Fruit fly (Drosophila melanogaster) whole organism, embryonic: Measurements from ENCODE around the gene Mo25.

Source experiments
- BtbVII ChIP-seq: fragments of 200-800 bp; sonication (Bioruptor generic); optimal IDR thresholded peaks from 3 replicates; lab custom pipeline; 2017; ENCODE audit warnings: missing biosample characterization, mild to moderate bottlenecking, missing genetic modification characterization
- CG10267 ChIP-seq: fragments of 200-800 bp; sonication (Bioruptor generic); optimal IDR thresholded peaks from 2 replicates; lab custom pipeline; 2018; ENCODE audit warnings: missing biosample characterization, mild to moderate bottlenecking, missing genetic modification characterization, moderate library complexity
- CG10321 ChIP-seq: fragments of 200-800 bp; sonication (Bioruptor generic); IDR thresholded peaks from 2 replicates; pipeline ENCODE4 v1.3.6; 2022; ENCODE audit warnings: missing biosample characterization, missing genetic modification characterization
- CG12744 ChIP-seq: fragments of 200-800 bp; sonication (Bioruptor generic); optimal IDR thresholded peaks from 2 replicates; lab custom pipeline; 2016; ENCODE audit warnings: missing biosample characterization, missing genetic modification characterization
- CG12942 ChIP-seq: fragments of 200-800 bp; sonication (Bioruptor generic); optimal IDR thresholded peaks from 3 replicates; lab custom pipeline; 2016; ENCODE audit warnings: missing biosample characterization, missing genetic modification characterization
- CG14667 ChIP-seq: fragments of 200-800 bp; sonication (Bioruptor generic); IDR thresholded peaks from 2 replicates; pipeline ENCODE4 v1.3.6; 2022; ENCODE audit warnings: missing biosample characterization, missing genetic modification characterization
- CG1602 ChIP-seq: fragments of 200-800 bp; sonication (Bioruptor generic); optimal IDR thresholded peaks from 3 replicates; lab custom pipeline; 2016; ENCODE audit warnings: missing biosample characterization, missing genetic modification characterization
- CG1647 ChIP-seq: fragments of 200-800 bp; sonication (Bioruptor generic); optimal IDR thresholded peaks from 3 replicates; lab custom pipeline; 2016; ENCODE audit warnings: missing biosample characterization, missing genetic modification characterization
- CG18262 ChIP-seq: fragments of 200-800 bp; optimal IDR thresholded peaks from 3 replicates; lab custom pipeline; 2019; ENCODE audit warnings: missing biosample characterization, mild to moderate bottlenecking, missing genetic modification characterization, moderate library complexity
- CG33557 ChIP-seq: fragments of 200-800 bp; sonication (Bioruptor generic); optimal IDR thresholded peaks from 2 replicates; lab custom pipeline; 2019; ENCODE audit warnings: missing biosample characterization, mild to moderate bottlenecking, missing genetic modification characterization, moderate library complexity
- CG4707 ChIP-seq: fragments of 200-800 bp; sonication (Bioruptor generic); optimal IDR thresholded peaks from 2 replicates; lab custom pipeline; 2018; ENCODE audit warnings: missing biosample characterization, mild to moderate bottlenecking, missing genetic modification characterization, moderate library complexity
- CG7556 ChIP-seq: fragments of 200-800 bp; sonication (Bioruptor generic); optimal IDR thresholded peaks from 2 replicates; lab custom pipeline; 2017; ENCODE audit warnings: missing biosample characterization, mild to moderate bottlenecking, missing genetic modification characterization
- CG8944 ChIP-seq: fragments of 200-800 bp; sonication (Bioruptor generic); optimal IDR thresholded peaks from 3 replicates; lab custom pipeline; 2016; ENCODE audit warnings: missing biosample characterization, missing genetic modification characterization
- Camta ChIP-seq: fragments of 200-800 bp; sonication (Bioruptor generic); optimal IDR thresholded peaks from 2 replicates; lab custom pipeline; 2016; ENCODE audit warnings: missing biosample characterization, missing genetic modification characterization
- D ChIP-seq, 2 experiments: fragments of 200-800 bp in 1 of 2; fragments of >200 bp in 1 of 2; sonication (Bioruptor generic) in 1 of 2; optimal IDR thresholded peaks; 2 replicates in 1 of 2; 3 replicates in 1 of 2; lab custom pipeline; 2017; ENCODE audit warnings: mild to moderate bottlenecking in 1 of 2, missing biosample characterization in 1 of 2, missing genetic modification characterization in 1 of 2, missing genetic modification reagents in 1 of 2
- D19A ChIP-seq: fragments of 200-800 bp; optimal IDR thresholded peaks from 3 replicates; lab custom pipeline; 2019; ENCODE audit warnings: missing biosample characterization, mild to moderate bottlenecking, missing genetic modification characterization, moderate library complexity
- Hr51 ChIP-seq, 2 experiments: fragments of 200-800 bp; sonication (Bioruptor generic); optimal IDR thresholded peaks; 2 replicates in 1 of 2; 3 replicates in 1 of 2; lab custom pipeline; 2016 to 2018; ENCODE audit warnings: missing biosample characterization in 2 of 2, missing genetic modification characterization in 2 of 2, mild to moderate bottlenecking in 1 of 2, moderate library complexity in 1 of 2
- Lim3 ChIP-seq: fragments of 200-800 bp; sonication (Bioruptor generic); IDR thresholded peaks from 2 replicates; pipeline ENCODE4 v1.3.6; 2022; ENCODE audit warnings: missing biosample characterization, missing genetic modification characterization
- Lpt ChIP-seq: fragments of >200 bp; optimal IDR thresholded peaks from 2 replicates; lab custom pipeline; 2018; ENCODE audit warnings: missing biosample characterization, missing genetic modification characterization
- Med ChIP-seq: fragments of 200-800 bp; sonication (Bioruptor generic); peaks from one replicate; lab custom pipeline; 2016; ENCODE audit warnings: missing biosample characterization, missing genetic modification characterization, mild to moderate bottlenecking, inconsistent platforms, moderate library complexity
- Meics ChIP-seq: fragments of 200-800 bp; sonication (Bioruptor generic); optimal IDR thresholded peaks from 2 replicates; lab custom pipeline; 2017; ENCODE audit warnings: missing biosample characterization, mild to moderate bottlenecking, missing genetic modification characterization
- NC2α ChIP-seq: fragments of 200-800 bp; sonication (Bioruptor generic); optimal IDR thresholded peaks from 2 replicates; lab custom pipeline; 2016; ENCODE audit warnings: missing biosample characterization, missing genetic modification characterization
- Ptx1 ChIP-seq: fragments of 200-800 bp; sonication (Bioruptor generic); IDR thresholded peaks from 2 replicates; pipeline ENCODE4 v1.3.6; 2022; ENCODE audit warnings: missing biosample characterization, missing genetic modification characterization
- Side ChIP-seq: fragments of 200-800 bp; sonication (Bioruptor generic); optimal IDR thresholded peaks from 2 replicates; lab custom pipeline; 2016; ENCODE audit warnings: missing biosample characterization, missing genetic modification characterization
- Sin3A ChIP-seq: fragments of >200 bp; optimal IDR thresholded peaks from 2 replicates; lab custom pipeline; 2018
- Sox100B ChIP-seq: fragments of 200-800 bp; sonication (Bioruptor generic); optimal IDR thresholded peaks from 3 replicates; lab custom pipeline; 2018; ENCODE audit warnings: missing biosample characterization, mild to moderate bottlenecking, missing genetic modification characterization
- Ssrp ChIP-seq: fragments of 200-800 bp; sonication (Bioruptor generic); optimal IDR thresholded peaks from 2 replicates; lab custom pipeline; 2018; ENCODE audit warnings: missing biosample characterization, mild to moderate bottlenecking, missing genetic modification characterization, moderate library complexity
- Xrp1 ChIP-seq: fragments of 200-800 bp; sonication (Bioruptor generic); IDR thresholded peaks from 2 replicates; pipeline ENCODE4 v1.3.6; 2022; ENCODE audit warnings: missing biosample characterization, missing genetic modification characterization
- amos ChIP-seq: fragments of 200-800 bp; sonication (Bioruptor generic); IDR thresholded peaks from 2 replicates; pipeline ENCODE4 v1.3.6; 2022; ENCODE audit warnings: missing biosample characterization, missing genetic modification characterization; ENCODE audit not compliant: partially characterized antibody
- bsh ChIP-seq, 2 experiments: fragments of 200-800 bp; sonication (Bioruptor generic); optimal IDR thresholded peaks; 2 replicates each; lab custom pipeline; 2017 to 2018; ENCODE audit warnings: mild to moderate bottlenecking in 2 of 2, missing biosample characterization in 2 of 2, missing genetic modification characterization in 2 of 2, moderate library complexity in 1 of 2
- caup ChIP-seq: fragments of 200-800 bp; sonication (Bioruptor generic); optimal IDR thresholded peaks from 3 replicates; lab custom pipeline; 2017; ENCODE audit warnings: missing biosample characterization, mild to moderate bottlenecking, missing genetic modification characterization, moderate library complexity; ENCODE audit not compliant: severe bottlenecking
- da ChIP-seq: fragments of 200-800 bp; sonication (Bioruptor generic); optimal IDR thresholded peaks from 2 replicates; lab custom pipeline; 2016; ENCODE audit warnings: missing biosample characterization, missing genetic modification characterization
- en ChIP-seq: fragments of 200-800 bp; sonication (Bioruptor generic); optimal IDR thresholded peaks from 2 replicates; lab custom pipeline; 2016; ENCODE audit warnings: missing biosample characterization, missing genetic modification characterization
- fd102C ChIP-seq: fragments of 200-800 bp; sonication (Bioruptor generic); optimal IDR thresholded peaks from 2 replicates; lab custom pipeline; 2018; ENCODE audit warnings: missing biosample characterization, mild to moderate bottlenecking, missing genetic modification characterization, moderate library complexity
- ftz-f1 ChIP-seq: fragments of 200-800 bp; sonication (Bioruptor generic); optimal IDR thresholded peaks from 2 replicates; lab custom pipeline; 2016; ENCODE audit warnings: missing biosample characterization, missing genetic modification characterization
- grau ChIP-seq: fragments of 200-800 bp; optimal IDR thresholded peaks from 3 replicates; lab custom pipeline; 2019; ENCODE audit warnings: missing biosample characterization, mild to moderate bottlenecking, missing genetic modification characterization, moderate library complexity
- hth ChIP-seq: fragments of >200 bp; optimal IDR thresholded peaks from 2 replicates; lab custom pipeline; 2017; ENCODE audit warnings: inconsistent platforms
- inv ChIP-seq: fragments of 200-800 bp; sonication (Bioruptor generic); IDR thresholded peaks from 2 replicates; pipeline ENCODE4 v1.3.6; 2022; ENCODE audit warnings: missing biosample characterization, missing genetic modification characterization; ENCODE audit not compliant: partially characterized antibody
- jumu ChIP-seq: fragments of 200-800 bp; sonication (Bioruptor generic); optimal IDR thresholded peaks from 3 replicates; lab custom pipeline; 2016; ENCODE audit warnings: missing biosample characterization, missing genetic modification characterization
- nerfin-2 ChIP-seq: fragments of 200-800 bp; sonication (Bioruptor generic); IDR thresholded peaks from 2 replicates; pipeline ENCODE4 v1.3.6; 2022; ENCODE audit warnings: missing biosample characterization, missing genetic modification characterization; ENCODE audit not compliant: partially characterized antibody
- onecut ChIP-seq: fragments of 200-800 bp; sonication (Bioruptor generic); IDR thresholded peaks from 2 replicates; pipeline ENCODE4 v1.3.6; 2022; ENCODE audit warnings: missing biosample characterization, missing genetic modification characterization
- org-1 ChIP-seq: fragments of 200-800 bp; sonication (Bioruptor generic); optimal IDR thresholded peaks from 2 replicates; lab custom pipeline; 2017; ENCODE audit warnings: missing biosample characterization, missing genetic modification characterization
- pnt ChIP-seq: fragments of 200-800 bp; sonication (Bioruptor generic); optimal IDR thresholded peaks from 3 replicates; lab custom pipeline; 2016; ENCODE audit warnings: missing biosample characterization, missing genetic modification characterization
- pros ChIP-seq: fragments of 200-800 bp; sonication (Bioruptor generic); optimal IDR thresholded peaks from 3 replicates; lab custom pipeline; 2019; ENCODE audit warnings: missing biosample characterization, mild to moderate bottlenecking, missing genetic modification characterization, moderate library complexity
- salm ChIP-seq: fragments of 200-800 bp; sonication (Bioruptor generic); optimal IDR thresholded peaks from 2 replicates; lab custom pipeline; 2018; ENCODE audit warnings: missing biosample characterization, mild to moderate bottlenecking, missing genetic modification characterization
- schlank ChIP-seq: fragments of 200-800 bp; sonication (Bioruptor generic); optimal IDR thresholded peaks from 2 replicates; lab custom pipeline; 2018; ENCODE audit warnings: missing biosample characterization, mild to moderate bottlenecking, missing genetic modification characterization
- scrt ChIP-seq: fragments of 200-800 bp; sonication (Bioruptor generic); optimal IDR thresholded peaks from 2 replicates; lab custom pipeline; 2018; ENCODE audit warnings: missing biosample characterization, mild to moderate bottlenecking, missing genetic modification characterization, moderate library complexity
- tgo ChIP-seq: fragments of 200-800 bp; sonication (Bioruptor generic); IDR thresholded peaks from 3 replicates; pipeline ENCODE4 v1.3.6; 2022; ENCODE audit warnings: missing biosample characterization, missing genetic modification characterization
- trh ChIP-seq: fragments of 200-800 bp; sonication (Bioruptor generic); optimal IDR thresholded peaks from 2 replicates; lab custom pipeline; 2016; ENCODE audit warnings: missing biosample characterization, missing genetic modification characterization
- usp ChIP-seq: fragments of >200 bp; optimal IDR thresholded peaks from 2 replicates; lab custom pipeline; 2017; ENCODE audit warnings: missing biosample characterization, missing genetic modification characterization
- wek ChIP-seq: fragments of 200-800 bp; sonication (Bioruptor generic); optimal IDR thresholded peaks from 3 replicates; lab custom pipeline; 2018; ENCODE audit warnings: missing biosample characterization, mild to moderate bottlenecking, missing genetic modification characterization, moderate library complexity

The Mo25 gene

DNA sequence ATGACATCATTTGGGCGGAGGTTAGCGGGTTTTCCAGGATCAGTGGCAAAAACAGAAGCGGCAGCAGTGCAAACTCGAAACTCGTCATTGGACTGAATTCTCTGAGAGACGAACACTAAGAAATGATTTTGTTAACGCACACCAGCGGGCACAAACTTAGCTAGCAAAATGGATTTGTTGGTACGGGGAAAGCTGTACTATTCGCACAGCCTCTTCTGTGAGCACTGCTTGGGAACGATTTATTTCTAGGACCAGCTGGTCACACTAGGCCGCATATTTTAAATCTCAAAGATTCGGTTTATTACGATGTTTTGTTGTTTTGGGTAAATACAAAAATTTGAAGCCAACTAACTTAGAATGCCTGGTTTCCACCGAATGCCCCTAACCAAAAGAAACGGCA is 6.2 kb downstream of the Mo25 start, which contains the start of gene CG4098 (continued):
- TF ChIP-seq CG4707 (GFP tag; lab: Kevin White, UChicago) (no peak), hth (no peak), grau (tag; lab: Kevin White, UChicago) (peak; percentile 59), CG8944 (GFP tag; lab: Kevin White, UChicago) (peak; percentile 56), CG14667 (GFP tag; lab: Robert Waterston, UW) (peak; percentile 71; the same call in 1 of the 2 replicates), bsh (GFP tag; optimal IDR thresholded peaks at IDR 0.05; lab: Kevin White, UChicago) (peak in 1 of 2 experiments; percentile 47), CG12744 (peak; percentile 46), da (no peak), CG1647 (GFP tag; lab: Kevin White, UChicago) (peak; percentile 44), D19A (tag; lab: Kevin White, UChicago) (no peak), ftz-f1 (GFP tag; lab: Kevin White, UChicago) (peak; percentile 10), onecut (GFP tag; lab: Robert Waterston, UW) (peak; percentile 56), CG33557 (no peak), Med (GFP tag; lab: Kevin White, UChicago) (peak; percentile 96), scrt (GFP tag; lab: Kevin White, UChicago) (no peak), jumu (GFP tag; lab: Kevin White, UChicago) (peak; percentile 68), inv (no peak), pros (GFP tag; lab: Kevin White, UChicago) (no peak), caup (peak; percentile 55), nerfin-2 (no peak), CG18262 (tag; lab: Kevin White, UChicago) (peak; percentile 25), fd102C (GFP tag; lab: Kevin White, UChicago) (no peak), CG12942 (GFP tag; lab: Kevin White, UChicago) (peak; percentile 52), schlank (tag; lab: Kevin White, UChicago) (peak; percentile 59), Xrp1 (GFP tag; lab: Robert Waterston, UW) (peak; percentile 67), wek (peak; percentile 48), Side (GFP tag; lab: Kevin White, UChicago) (peak; percentile 12), Ptx1 (peak; percentile 79), en (GFP tag; lab: Kevin White, UChicago) (no peak), CG10321 (0 out of 2 replicates have a peak, but pooled peaks have one; percentile 9), NC2α (GFP tag; lab: Kevin White, UChicago) (no peak), Ssrp (peak; percentile 15), BtbVII (no peak), CG1602 (peak; percentile 16), Camta (peak; percentile 48), CG10267 (tag; lab: Kevin White, UChicago) (peak; percentile 44), D (optimal IDR thresholded peaks at IDR 0.05; lab: Kevin White, UChicago) (no peak), D (GFP tag; optimal IDR thresholded peaks at IDR 0.05; lab: Kevin White, UChicago) (no peak), salm (tag; lab: Kevin White, UChicago) (no peak), usp (no peak), tgo (GFP tag; lab: Robert Waterston, UW) (peak; percentile 69), pnt (GFP tag; lab: Kevin White, UChicago) (peak; percentile 35), Meics (GFP tag; lab: Kevin White, UChicago) (peak; percentile 69), trh (GFP tag; lab: Kevin White, UChicago) (no peak), Sin3A (lab: Kevin White, UChicago) (peak; percentile 17), amos (no peak; the same call in 1 of the 2 replicates), Hr51 (GFP tag; optimal IDR thresholded peaks at IDR 0.05; lab: Kevin White, UChicago) (peak; percentile 7 to 39), Sox100B (GFP tag; lab: Kevin White, UChicago) (no peak), Lpt (no peak), Lim3 (no peak), CG7556 (GFP tag; lab: Kevin White, UChicago) (peak; percentile 6), org-1 (GFP tag; lab: Kevin White, UChicago) (no peak)
